Fruit fly (Drosophila melanogaster): ENCODE measurements around the gene Cul6.

The Cul6 gene

DNA sequence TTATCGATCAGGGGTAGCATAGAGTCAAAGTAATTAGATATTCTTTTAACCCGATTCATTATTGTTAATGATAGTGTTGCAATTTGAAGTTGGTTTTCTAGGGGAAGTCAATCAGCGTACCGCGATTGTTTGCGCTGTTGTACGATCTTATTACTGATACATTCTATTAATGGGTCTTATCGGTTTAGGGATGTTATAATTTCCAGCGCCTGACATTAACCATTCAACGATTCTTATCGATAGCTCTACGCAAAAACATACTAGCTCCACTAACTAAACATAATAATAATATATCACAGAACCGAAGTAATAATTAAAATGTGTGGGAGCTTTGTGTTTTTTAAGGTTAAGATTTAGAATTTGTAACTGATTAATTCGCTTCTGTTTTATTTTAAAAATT, at the start of gene Cul6:
Gene Cul6, minus strand, starts transcription at position 175 of the 400 bp plus-strand sequence.
- no peak for TF ChIP-seq noc (tag; optimal IDR thresholded peaks at IDR 0.05)

DNA sequence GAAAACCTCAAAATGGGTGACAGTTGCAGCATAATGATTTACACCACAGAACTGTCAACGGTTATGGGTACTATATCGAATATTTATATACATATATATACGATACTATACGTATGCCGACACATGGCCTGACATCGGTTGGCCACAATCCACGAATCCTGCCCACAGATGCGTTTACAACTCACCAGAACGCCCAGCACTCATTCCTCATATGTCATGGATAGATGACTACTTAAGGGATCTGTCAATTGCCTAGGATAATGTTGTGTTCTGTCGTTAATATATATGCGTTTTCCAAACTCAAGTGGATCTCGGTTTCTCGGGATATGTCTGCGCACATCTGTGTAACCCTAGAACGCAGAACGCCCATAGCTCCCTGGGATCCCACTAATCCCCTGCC, 46.9 kb upstream of the Cul6 start:
- TF ChIP-seq noc (tag; optimal IDR thresholded peaks at IDR 0.05) = no peak

DNA sequence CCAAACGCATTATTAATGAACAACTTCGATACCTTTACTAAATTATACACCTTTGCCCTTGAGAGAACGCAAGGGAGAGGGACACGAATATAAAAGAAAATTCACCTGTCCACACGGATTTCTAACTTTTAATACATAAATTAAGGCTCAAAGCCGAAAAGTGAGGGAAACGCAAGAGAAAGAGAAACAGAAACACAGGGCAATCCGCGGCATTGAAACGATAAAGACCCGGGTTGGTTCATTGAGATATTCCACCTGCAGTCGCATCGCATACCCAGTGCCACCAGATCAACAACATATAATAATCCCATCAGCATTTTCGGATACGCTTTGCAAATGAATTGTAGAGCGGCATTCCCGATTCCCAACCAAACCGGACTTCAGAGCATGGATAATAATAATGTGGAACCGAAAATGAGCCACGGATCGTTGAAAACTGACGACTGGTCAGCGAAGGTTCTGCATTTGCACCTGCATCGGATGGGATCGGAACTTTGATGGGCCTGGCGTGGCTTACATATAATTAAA, 39.3 kb upstream of the Cul6 start:
- no peak for TF ChIP-seq noc (tag; optimal IDR thresholded peaks at IDR 0.05)

DNA sequence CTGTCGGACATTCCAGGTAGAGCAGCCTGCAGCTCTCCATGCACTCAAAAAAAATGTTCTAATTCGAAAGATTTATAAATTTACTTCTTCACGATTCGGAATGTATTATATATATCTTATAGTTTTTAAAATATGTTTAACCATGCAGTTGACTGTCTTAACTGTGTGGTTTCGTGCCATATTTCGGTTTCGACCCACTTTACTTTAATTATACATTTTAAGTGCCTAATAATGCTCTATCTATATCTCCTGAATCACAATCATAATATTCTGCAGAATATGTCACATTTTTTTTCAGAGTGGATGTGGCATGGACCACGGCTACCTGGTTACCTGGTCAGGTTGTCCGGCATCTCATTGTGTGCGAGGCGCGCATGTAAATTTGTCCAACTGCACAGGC, 38.2 kb upstream of the Cul6 start:
- no peak for TF ChIP-seq noc (tag; optimal IDR thresholded peaks at IDR 0.05)

DNA sequence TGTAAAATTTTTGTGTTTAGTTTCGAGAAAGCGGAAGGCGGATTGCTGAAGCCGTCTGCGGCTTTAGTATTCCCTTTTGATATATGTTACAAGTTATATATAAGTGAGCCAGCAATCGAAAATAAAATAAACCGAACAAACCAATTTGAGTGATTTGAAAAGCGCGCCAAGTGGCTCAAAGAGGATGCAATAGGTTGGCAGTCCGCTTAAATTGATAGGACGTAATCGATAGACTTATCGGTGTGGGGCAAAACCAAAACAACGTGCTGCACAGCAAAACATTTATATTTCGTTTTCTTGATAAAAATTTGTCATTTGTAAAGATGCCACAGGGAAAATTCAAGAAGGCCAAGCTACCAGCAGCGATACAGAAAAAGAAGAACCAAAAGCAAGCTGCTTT, 35.3 kb upstream of the Cul6 start, which contains the start of gene CG11279:
Gene CG11279, plus strand, starts transcription at position 220 of the 400 bp plus-strand sequence.
- TF ChIP-seq noc (tag; optimal IDR thresholded peaks at IDR 0.05) = no peak

DNA sequence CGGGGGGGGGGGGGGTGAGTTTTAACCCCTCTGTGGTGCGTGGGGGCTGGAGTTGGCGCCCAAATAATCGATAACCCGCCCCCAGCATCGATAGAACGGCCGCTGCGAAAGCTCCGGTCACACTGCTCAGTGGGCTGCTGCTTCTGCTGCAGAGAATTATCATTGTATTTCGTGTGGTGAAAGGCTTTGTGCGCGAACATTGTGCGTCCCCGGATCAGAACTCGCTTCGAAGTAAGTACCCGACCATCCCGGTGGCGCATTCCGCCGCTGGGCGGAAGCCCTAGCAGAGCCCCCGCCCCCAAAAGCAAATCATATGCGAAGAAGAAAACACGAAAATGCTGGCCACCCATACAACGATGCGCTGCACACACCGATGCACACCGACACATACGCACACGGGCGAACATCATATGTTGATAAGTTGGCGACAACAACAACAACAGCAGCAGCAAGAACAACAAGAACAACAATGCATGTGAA, 32.9 kb upstream of the Cul6 start, which contains the start of gene Syx13:
Gene Syx13, plus strand, starts transcription at position 100 of the 480 bp plus-strand sequence.
- TF ChIP-seq noc (tag; optimal IDR thresholded peaks at IDR 0.05) = peak; percentile 59

DNA sequence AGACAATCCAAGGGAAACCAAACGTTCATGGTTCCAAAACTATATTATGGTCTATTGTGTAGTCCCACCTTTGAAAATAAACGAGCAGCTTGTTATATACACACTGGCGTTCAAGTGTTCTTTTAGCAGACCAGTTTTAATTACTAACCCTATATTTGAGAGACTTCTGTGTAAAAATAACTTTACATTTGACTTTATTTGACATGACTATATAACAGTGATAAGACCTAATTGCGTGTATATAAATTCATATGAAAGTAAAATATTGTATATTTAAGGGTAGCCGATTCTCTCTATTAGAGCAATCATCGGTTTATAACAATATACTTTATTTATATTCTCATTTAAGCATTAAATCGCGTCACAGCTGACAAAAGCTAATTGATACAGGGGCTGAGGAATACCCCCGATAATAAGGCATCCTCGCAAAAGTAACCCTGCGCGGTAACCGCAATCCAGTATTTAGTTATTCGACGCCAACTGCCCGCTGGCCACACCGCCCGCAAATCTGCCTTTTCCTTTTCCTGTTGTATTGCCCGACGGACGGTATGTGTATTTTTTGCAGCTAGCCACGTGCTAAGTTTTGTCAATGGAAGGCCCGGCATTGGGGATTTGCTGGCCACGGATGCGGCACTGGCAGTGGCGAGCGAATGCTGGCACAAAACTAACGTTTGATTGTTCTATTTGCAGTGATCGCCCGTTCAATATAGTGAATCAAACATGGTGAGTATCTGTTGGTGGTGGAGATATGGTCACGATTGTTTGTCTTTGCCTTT, 30.0 kb upstream of the Cul6 start, which contains the start of gene RpS4:
Gene RpS4, plus strand, starts transcription at position 465 of the 776 bp plus-strand sequence.
- TF ChIP-seq noc (tag; optimal IDR thresholded peaks at IDR 0.05) = peak; percentile 82

DNA sequence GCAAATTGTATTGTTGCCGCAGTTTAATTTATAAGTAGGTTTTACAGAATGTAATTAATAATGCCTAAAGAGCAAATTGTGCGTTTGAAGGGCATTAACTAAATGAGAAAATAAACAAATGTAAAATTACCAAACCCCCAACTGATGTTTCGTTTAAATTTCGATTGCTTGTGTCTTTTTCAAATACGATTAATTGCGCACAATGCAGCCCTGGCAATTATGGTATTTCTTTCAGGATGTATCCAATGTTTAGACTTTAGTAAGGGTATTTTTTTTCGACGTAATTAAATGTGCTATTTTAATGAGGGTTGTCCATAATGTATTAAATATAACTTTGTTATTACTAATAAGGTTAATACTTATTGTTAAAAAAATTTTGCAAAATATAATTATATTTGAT, 29.4 kb upstream of the Cul6 start:
- no peak for TF ChIP-seq noc (tag; optimal IDR thresholded peaks at IDR 0.05)

DNA sequence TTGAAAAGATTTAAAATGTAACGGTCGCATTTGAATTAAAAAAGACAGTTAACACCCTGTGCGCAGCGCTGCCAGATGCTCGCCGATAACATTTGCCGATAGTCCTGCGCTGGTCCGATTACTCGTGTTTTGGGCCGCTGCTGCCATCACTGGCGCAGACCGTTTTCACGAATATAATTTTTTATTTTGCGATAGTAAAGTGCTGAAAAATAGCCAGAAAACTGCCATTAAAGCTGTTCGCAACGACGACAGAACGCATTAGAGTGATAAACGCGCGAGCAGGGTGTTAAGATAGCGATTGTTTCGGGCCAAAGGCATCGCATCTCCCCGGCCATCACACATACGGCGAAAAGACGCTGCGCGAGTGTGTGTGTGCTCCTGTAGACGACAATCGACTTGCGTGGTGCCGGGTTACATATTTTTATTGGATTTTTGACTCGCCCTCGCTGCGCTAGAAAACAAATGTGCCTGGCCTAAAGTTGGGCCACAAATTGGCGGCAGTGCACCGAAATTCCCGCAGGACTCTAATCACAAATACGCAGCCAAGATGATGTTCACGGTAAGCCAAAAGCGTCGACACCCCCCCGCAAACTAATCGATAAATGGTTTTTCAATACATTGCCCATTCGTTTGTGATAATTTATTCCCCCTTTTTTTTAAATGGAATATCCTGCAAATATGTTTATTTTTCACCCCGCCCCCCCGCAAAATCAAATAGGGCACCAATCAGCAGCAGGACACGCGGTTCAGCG, 25.4 kb upstream of the Cul6 start, which contains the start of gene Srrm1:
Gene Srrm1, plus strand, starts transcription at position 116 of the 752 bp plus-strand sequence.
- no peak for TF ChIP-seq noc (tag; optimal IDR thresholded peaks at IDR 0.05)

DNA sequence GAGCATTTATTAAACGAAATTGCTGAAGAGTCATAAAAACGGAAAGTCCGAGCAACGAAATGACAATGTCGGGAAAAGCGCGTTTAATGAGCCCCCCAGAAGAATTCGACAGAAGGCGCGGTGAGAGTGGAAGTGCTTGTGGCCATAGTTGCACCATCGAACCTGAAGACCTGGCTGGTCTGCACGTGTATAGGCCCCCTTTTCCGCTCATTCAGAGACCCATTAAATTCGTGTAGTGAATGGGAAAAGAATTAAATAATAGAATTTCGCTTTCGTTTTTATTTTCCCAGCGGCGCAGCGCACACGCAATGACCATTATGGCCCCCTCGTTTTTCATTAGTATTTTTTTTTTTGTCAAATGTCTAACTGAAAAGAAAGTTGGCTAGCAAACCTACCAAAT, 21.9 kb upstream of the Cul6 start:
- TF ChIP-seq noc (tag; optimal IDR thresholded peaks at IDR 0.05) = no peak

DNA sequence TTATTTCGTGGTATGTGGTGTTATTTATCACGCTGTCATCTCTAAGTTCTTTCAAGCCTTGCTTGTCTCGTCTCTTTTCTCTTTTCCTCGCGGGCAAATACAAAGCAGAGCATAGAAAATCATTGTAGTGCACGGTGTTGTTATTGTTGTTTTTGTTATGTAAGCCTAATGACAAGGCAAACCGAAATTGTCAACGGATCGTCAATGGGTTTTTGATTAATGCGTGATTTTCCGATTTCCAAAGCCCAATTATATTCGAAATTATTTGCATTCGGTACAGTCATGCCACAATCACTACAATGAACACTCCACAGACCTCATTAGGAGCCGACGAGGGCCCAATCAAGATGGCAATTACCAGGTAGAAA, 21.4 kb upstream of the Cul6 start:
- no peak for TF ChIP-seq noc (tag; optimal IDR thresholded peaks at IDR 0.05)

DNA sequence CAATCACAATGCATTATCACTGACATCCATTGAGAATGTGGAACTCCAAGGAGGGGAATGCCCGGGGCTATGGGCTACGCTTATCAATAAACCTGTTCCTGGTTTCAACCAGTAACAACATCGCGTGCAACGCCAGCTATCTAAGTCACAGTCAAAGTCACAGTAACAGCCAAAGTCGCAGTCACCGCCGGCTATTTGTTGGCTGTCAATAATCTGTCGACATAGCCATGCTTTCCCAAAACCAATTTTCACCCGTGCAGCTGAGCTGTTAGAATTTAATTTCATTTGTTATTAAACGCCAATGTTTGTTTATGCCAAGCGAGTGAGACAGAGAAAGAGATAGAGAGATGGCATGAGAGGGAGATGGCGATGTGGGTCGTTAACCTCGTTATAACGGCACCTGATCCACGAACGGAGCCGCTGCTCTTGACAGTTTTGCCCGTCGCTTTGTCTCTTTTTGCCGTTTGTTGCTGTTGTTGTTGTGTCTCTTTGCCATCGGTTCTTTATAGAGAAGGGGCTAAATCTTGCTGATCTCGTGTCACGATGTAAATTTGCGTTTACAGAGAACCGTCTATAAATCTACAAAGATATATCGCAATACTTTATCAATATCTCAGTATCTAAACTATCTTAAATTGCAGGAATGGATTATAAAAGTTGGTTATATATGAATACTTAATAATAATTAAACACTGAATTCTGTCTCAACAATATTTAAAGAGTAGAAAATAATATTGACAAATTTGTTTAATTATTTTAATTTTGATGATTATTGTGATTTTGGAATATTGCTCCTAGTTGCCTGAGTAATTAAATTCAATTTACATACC, 20.8 kb upstream of the Cul6 start:
- no peak for TF ChIP-seq noc (tag; optimal IDR thresholded peaks at IDR 0.05)

DNA sequence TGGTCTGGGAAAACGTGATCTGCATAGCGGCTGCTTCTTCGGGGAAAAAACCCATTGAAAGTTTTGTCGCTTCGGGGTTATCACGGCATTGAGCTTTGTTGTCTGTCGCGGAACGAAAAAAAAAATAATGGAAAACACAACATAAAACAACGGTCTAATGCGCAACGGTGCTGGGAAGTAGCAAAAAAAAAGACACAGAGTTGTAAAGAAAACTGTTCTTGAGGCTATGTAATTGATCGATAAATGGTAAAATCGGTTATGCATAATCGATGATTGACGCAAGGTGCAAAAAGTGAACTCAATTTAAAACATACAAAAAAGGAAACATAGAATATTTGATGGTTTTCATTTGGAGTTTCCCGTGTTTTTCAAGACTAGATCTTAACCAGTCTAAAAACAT, 19.8 kb upstream of the Cul6 start:
- no peak for TF ChIP-seq noc (tag; optimal IDR thresholded peaks at IDR 0.05)

DNA sequence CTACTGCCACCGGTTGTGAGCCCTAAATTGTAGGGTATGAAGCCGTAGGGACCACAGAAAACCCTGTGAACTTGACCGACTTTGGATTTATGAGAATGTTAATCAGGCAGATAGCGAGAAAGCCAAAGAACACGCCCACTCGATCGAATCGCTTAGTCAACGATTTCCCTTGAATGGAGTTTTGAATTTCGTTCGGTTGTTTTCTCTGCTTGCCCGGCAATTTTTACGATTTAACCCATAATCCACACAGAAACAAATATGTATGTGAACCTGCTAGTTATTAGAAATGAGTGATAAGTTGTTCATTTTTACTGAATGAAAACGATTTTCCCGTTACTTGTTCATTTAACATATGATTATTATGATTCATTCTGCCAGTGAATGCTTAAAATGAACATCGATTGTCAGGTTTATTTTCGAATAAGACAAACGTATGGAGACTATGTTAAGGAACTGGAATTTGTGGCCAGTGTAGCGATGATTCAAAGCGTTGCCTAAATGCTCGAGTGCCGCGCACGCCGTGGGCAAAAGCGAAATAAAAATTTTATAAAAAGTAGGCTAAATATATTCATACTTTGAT, 18.7 kb upstream of the Cul6 start:
- peak; percentile 11 for TF ChIP-seq noc (tag; optimal IDR thresholded peaks at IDR 0.05)

DNA sequence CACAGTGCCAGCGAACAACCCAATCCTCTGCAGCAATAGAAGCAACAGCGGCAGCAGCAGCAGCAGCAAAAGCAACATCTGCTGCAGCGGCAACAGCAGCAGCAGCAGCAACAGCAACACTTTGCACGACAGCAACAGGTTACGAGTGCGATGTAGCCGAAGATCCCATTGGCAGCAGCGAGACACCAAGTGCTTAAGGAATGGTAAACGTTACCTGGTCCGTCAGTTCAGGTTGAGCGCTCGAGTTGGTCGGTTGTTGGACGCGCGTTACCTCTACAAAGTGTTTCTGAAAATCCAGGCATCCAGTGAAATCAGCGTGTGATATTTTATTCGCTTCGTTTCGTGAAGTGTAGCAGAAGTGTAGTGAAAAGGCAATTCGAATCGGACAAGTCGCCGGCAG, 17.3 kb upstream of the Cul6 start, which contains the start of gene CG17672:
Gene CG17672, plus strand, starts transcription at position 223 of the 400 bp plus-strand sequence.
- no peak for TF ChIP-seq noc (tag; optimal IDR thresholded peaks at IDR 0.05)
